Fruit fly (Drosophila melanogaster) whole organism, wandering third instar larva: ENCODE data around the gene sloth2.

ENCODE experiments used
- Abd-B ChIP-seq: fragments of >200 bp; optimal IDR thresholded peaks from 2 replicates; lab custom pipeline; 2017; ENCODE audit warnings: missing biosample characterization, missing genetic modification characterization
- CG32264 ChIP-seq: fragments of 200-800 bp; sonication (Bioruptor generic); optimal IDR thresholded peaks from 2 replicates; lab custom pipeline; 2016; ENCODE audit warnings: missing biosample characterization, missing genetic modification characterization
- CG9705 ChIP-seq: fragments of 200-800 bp; sonication (Bioruptor generic); optimal IDR thresholded peaks from 2 replicates; lab custom pipeline; 2018; ENCODE audit warnings: missing biosample characterization, mild to moderate bottlenecking, missing genetic modification characterization
- CrebA ChIP-seq: fragments of 200-800 bp; sonication (Bioruptor generic); optimal IDR thresholded peaks from 2 replicates; lab custom pipeline; 2016; ENCODE audit warnings: missing biosample characterization, mild to moderate bottlenecking, missing genetic modification characterization, borderline replicate concordance
- Dfd ChIP-seq: fragments of >200 bp; optimal IDR thresholded peaks from 2 replicates; lab custom pipeline; 2017; ENCODE audit warnings: missing biosample characterization, missing genetic modification characterization
- Dif ChIP-seq: fragments of 200-275, 200-300 bp; sonication (Bioruptor generic); optimal IDR thresholded peaks from 2 replicates; lab custom pipeline; 2018; ENCODE audit warnings: missing biosample characterization, missing genetic modification characterization; ENCODE audit not compliant: partially characterized antibody
- GATAd ChIP-seq: sonication (Bioruptor generic); optimal IDR thresholded peaks from 2 replicates; lab custom pipeline; 2016; ENCODE audit warnings: missing biosample characterization, missing genetic modification characterization
- HLH106 ChIP-seq: fragments of 200-800 bp; optimal IDR thresholded peaks from 3 replicates; lab custom pipeline; 2019; ENCODE audit warnings: missing biosample characterization, mild to moderate bottlenecking, missing genetic modification characterization, moderate library complexity
- Hnf4 ChIP-seq: fragments of 200-800 bp; sonication (Bioruptor generic); optimal IDR thresholded peaks from 2 replicates; lab custom pipeline; 2016; ENCODE audit warnings: missing biosample characterization, mild to moderate bottlenecking, missing genetic modification characterization
- Hr78 ChIP-seq: fragments of >200 bp; optimal IDR thresholded peaks from 2 replicates; lab custom pipeline; 2017; ENCODE audit warnings: missing biosample characterization, missing genetic modification characterization
- Hr83 ChIP-seq: fragments of 200-300 bp; sonication (Bioruptor generic); optimal IDR thresholded peaks from 2 replicates; lab custom pipeline; 2016; ENCODE audit warnings: missing biosample characterization, mild to moderate bottlenecking, missing genetic modification characterization, moderate library complexity; ENCODE audit not compliant: poor library complexity, severe bottlenecking
- Jra ChIP-seq: sonication (Bioruptor generic); optimal IDR thresholded peaks from 2 replicates; lab custom pipeline; 2016; ENCODE audit warnings: missing biosample characterization, missing genetic modification characterization
- Mio ChIP-seq: sonication (Bioruptor generic); optimal IDR thresholded peaks from 2 replicates; lab custom pipeline; 2016; ENCODE audit warnings: missing biosample characterization, missing genetic modification characterization
- Myc ChIP-seq: fragments of >200 bp; optimal IDR thresholded peaks from 2 replicates; lab custom pipeline; 2017
- N ChIP-seq: fragments of >200 bp; optimal IDR thresholded peaks from 2 replicates; lab custom pipeline; 2018; ENCODE audit warnings: missing biosample characterization, missing external identifiers, missing genetic modification characterization
- OdsH ChIP-seq: fragments of 200-800 bp; sonication (Bioruptor generic); optimal IDR thresholded peaks from 2 replicates; lab custom pipeline; 2016; ENCODE audit warnings: missing biosample characterization, mild to moderate bottlenecking, missing genetic modification characterization
- Rel ChIP-seq, 2 experiments: fragments of 200-800 bp; sonication (Bioruptor generic) in 1 of 2; optimal IDR thresholded peaks; 2 replicates in 1 of 2; 3 replicates in 1 of 2; lab custom pipeline; 2016 to 2019; ENCODE audit warnings: mild to moderate bottlenecking in 2 of 2, missing biosample characterization in 2 of 2, missing genetic modification characterization in 2 of 2, moderate library complexity in 1 of 2
- Sp1 ChIP-seq: fragments of 200-800 bp; sonication (Bioruptor generic); optimal IDR thresholded peaks from 3 replicates; lab custom pipeline; 2019; ENCODE audit warnings: missing biosample characterization, mild to moderate bottlenecking, missing genetic modification characterization, moderate library complexity
- Vsx2 ChIP-seq: fragments of 200-300, 225-300 bp; sonication (Bioruptor generic); optimal IDR thresholded peaks from 2 replicates; lab custom pipeline; 2018; ENCODE audit warnings: missing biosample characterization, missing genetic modification characterization; ENCODE audit not compliant: partially characterized antibody
- br ChIP-seq: fragments of 200-800 bp; sonication (Bioruptor generic); optimal IDR thresholded peaks from 2 replicates; lab custom pipeline; 2016; ENCODE audit warnings: missing biosample characterization, missing genetic modification characterization
- brk ChIP-seq: fragments of 200-800 bp; sonication (Bioruptor generic); optimal IDR thresholded peaks from 2 replicates; lab custom pipeline; 2016; ENCODE audit warnings: missing biosample characterization, mild to moderate bottlenecking, missing genetic modification characterization
- dl ChIP-seq, 2 experiments: fragments of 175-275, 200-275 bp in 1 of 2; fragments of 200-275 bp in 1 of 2; sonication (Bioruptor generic); optimal IDR thresholded peaks; lab custom pipeline; 2018; ENCODE audit warnings: mild to moderate bottlenecking in 2 of 2, missing biosample characterization in 2 of 2, missing genetic modification characterization in 2 of 2, moderate library complexity in 2 of 2; ENCODE audit not compliant: partially characterized antibody in 2 of 2, insufficient read depth in 1 of 2
- dmrt93B ChIP-seq: fragments of 200-800 bp; sonication (Bioruptor generic); optimal IDR thresholded peaks from 2 replicates; lab custom pipeline; 2018; ENCODE audit warnings: missing biosample characterization, mild to moderate bottlenecking, missing genetic modification characterization
- dsf ChIP-seq: sonication (Bioruptor generic); optimal IDR thresholded peaks from 2 replicates; lab custom pipeline; 2016; ENCODE audit warnings: missing biosample characterization, missing genetic modification characterization, borderline replicate concordance
- ey ChIP-seq: fragments of 200-800 bp; sonication (Bioruptor generic); optimal IDR thresholded peaks from 2 replicates; lab custom pipeline; 2016; ENCODE audit warnings: missing biosample characterization, missing genetic modification characterization
- foxo ChIP-seq, 2 experiments: fragments of 200-800 bp; sonication (Bioruptor generic); optimal IDR thresholded peaks; 2 replicates in 1 of 2; 3 replicates in 1 of 2; lab custom pipeline; 2016 to 2017; ENCODE audit warnings: missing biosample characterization in 2 of 2, missing genetic modification characterization in 2 of 2
- fru ChIP-seq: fragments of 200-800 bp; sonication (Bioruptor generic); optimal IDR thresholded peaks from 3 replicates; lab custom pipeline; 2016; ENCODE audit warnings: missing biosample characterization, mild to moderate bottlenecking, missing genetic modification characterization
- h ChIP-seq: fragments of 200-800 bp; sonication (Bioruptor generic); optimal IDR thresholded peaks from 3 replicates; lab custom pipeline; 2016; ENCODE audit warnings: missing biosample characterization, mild to moderate bottlenecking, missing genetic modification characterization
- jim ChIP-seq: fragments of 175-275, 200-325 bp; sonication (Bioruptor generic); optimal IDR thresholded peaks from 2 replicates; lab custom pipeline; 2016; ENCODE audit warnings: missing biosample characterization, mild to moderate bottlenecking, missing genetic modification characterization
- lola ChIP-seq: fragments of >200 bp; optimal IDR thresholded peaks from 2 replicates; lab custom pipeline; 2017; ENCODE audit warnings: missing biosample characterization, missing genetic modification characterization
- pan ChIP-seq: fragments of >200 bp; optimal IDR thresholded peaks from 2 replicates; lab custom pipeline; 2017
- psq ChIP-seq: fragments of 200-800 bp; sonication (Bioruptor generic); optimal IDR thresholded peaks from 3 replicates; lab custom pipeline; 2017; ENCODE audit warnings: missing biosample characterization, mild to moderate bottlenecking, missing genetic modification characterization, moderate library complexity
- rgr ChIP-seq: fragments of 200-800 bp; sonication (Bioruptor generic); optimal IDR thresholded peaks from 3 replicates; lab custom pipeline; 2016; ENCODE audit warnings: missing biosample characterization, mild to moderate bottlenecking, missing genetic modification characterization
- sage ChIP-seq: fragments of 200-800 bp; sonication (Bioruptor generic); optimal IDR thresholded peaks from 2 replicates; lab custom pipeline; 2016; ENCODE audit warnings: missing biosample characterization, mild to moderate bottlenecking, missing genetic modification characterization
- sv ChIP-seq: fragments of 200-800 bp; sonication (Bioruptor generic); optimal IDR thresholded peaks from 3 replicates; lab custom pipeline; 2016; ENCODE audit warnings: missing biosample characterization, missing genetic modification characterization
- tai ChIP-seq: sonication (Bioruptor generic); optimal IDR thresholded peaks from 2 replicates; lab custom pipeline; 2016; ENCODE audit warnings: missing biosample characterization, missing genetic modification characterization
- usp ChIP-seq: fragments of >200 bp; optimal IDR thresholded peaks from 2 replicates; lab custom pipeline; 2017; ENCODE audit warnings: missing biosample characterization, missing genetic modification characterization
- woc ChIP-seq: sonication (Bioruptor generic); optimal IDR thresholded peaks from 2 replicates; lab custom pipeline; 2016; ENCODE audit warnings: missing biosample characterization, mild to moderate bottlenecking, missing genetic modification characterization

Gene sloth2

DNA sequence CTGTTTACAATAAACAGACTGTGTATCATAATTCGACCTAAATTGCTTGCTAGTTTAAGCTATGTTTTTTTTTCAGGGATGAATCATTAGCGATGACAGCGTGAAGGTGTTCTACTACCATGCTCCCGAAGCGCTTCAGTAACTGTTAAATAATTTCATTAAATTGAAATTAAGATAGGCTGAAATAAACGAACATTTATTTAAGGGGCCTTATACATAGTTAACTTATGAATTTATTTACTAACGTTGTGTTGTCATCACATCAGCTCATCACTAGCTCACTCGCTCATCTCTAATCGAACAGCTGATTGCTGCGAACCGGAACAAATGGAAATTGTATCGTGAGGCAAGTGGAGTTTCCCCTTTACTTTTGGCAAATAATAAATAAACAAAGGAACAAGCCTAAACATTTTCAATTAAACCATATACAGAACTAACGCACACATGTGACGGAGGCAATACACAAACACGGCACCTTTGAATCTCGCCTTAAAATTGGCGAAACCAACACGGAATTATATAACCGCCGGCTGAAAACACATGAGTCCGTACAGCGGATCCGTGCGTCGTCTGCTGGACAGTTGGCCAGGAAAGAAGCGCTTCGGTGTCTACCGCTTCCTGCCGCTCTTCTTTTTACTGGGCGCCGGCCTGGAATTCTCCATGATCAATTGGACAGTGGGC is at the start of gene sloth2, which contains the start of the genes cm and sloth1:
sloth2 (plus strand) TSS at position 295 of the 681 bp plus-strand sequence.
cm (minus strand) TSS at position 83 of the 681 bp plus-strand sequence.
sloth1 (plus strand) TSS at position 295 of the 681 bp plus-strand sequence.
- peak; percentile 54 to 91 for TF ChIP-seq foxo (GFP tag; optimal IDR thresholded peaks at IDR 0.05; lab: Kevin White, UChicago)
- no peak for TF ChIP-seq Hr78
- peak; percentile 86 for TF ChIP-seq fru
- TF ChIP-seq Mio, result peak; percentile 4
- peak; percentile 95 for TF ChIP-seq Jra
- no peak for TF ChIP-seq Vsx2 (GFP tag; lab: Kevin White, UChicago)
- TF ChIP-seq CrebA (GFP tag; lab: Kevin White, UChicago), result no peak
- peak; percentile 89 for TF ChIP-seq h (GFP tag; lab: Kevin White, UChicago)
- no peak for TF ChIP-seq N (GFP tag; lab: Kevin White, UChicago)
- peak; percentile 86 for TF ChIP-seq OdsH
- peak; percentile 85 for TF ChIP-seq GATAd
- peak; percentile 77 for TF ChIP-seq CG9705 (GFP tag; lab: Kevin White, UChicago)
- TF ChIP-seq rgr (GFP tag; lab: Kevin White, UChicago), result peak; percentile 92
- peak; percentile 91 for TF ChIP-seq woc
- TF ChIP-seq dmrt93B (GFP tag; lab: Kevin White, UChicago), result peak; percentile 65
- no peak for TF ChIP-seq Abd-B (GFP tag; lab: Kevin White, UChicago)
- no peak for TF ChIP-seq Myc (lab: Kevin White, UChicago)
- peak; percentile 82 for TF ChIP-seq psq
- peak; percentile 83 for TF ChIP-seq dsf (GFP tag; lab: Kevin White, UChicago)
- TF ChIP-seq Dfd (GFP tag; lab: Kevin White, UChicago), result no peak
- peak; percentile 80 for TF ChIP-seq sv (GFP tag; lab: Kevin White, UChicago)
- TF ChIP-seq pan (lab: Kevin White, UChicago), result no peak
- TF ChIP-seq ey (GFP tag; lab: Kevin White, UChicago), result peak; percentile 84
- no peak for TF ChIP-seq Rel (GFP tag; optimal IDR thresholded peaks at IDR 0.05; lab: Kevin White, UChicago)
- TF ChIP-seq Rel (tag; optimal IDR thresholded peaks at IDR 0.05; lab: Kevin White, UChicago), result peak; percentile 80
- no peak for TF ChIP-seq usp (GFP tag; lab: Kevin White, UChicago)
- peak; percentile 66 for TF ChIP-seq CG32264
- peak; percentile 65 for TF ChIP-seq sage (GFP tag; lab: Kevin White, UChicago)
- TF ChIP-seq dl (GFP tag; optimal IDR thresholded peaks at IDR 0.05; lab: Kevin White, UChicago; ENCODE audit: insufficient read depth in 1 of 2, partially characterized antibody in 2 of 2), result no peak
- peak; percentile 76 for TF ChIP-seq brk (GFP tag; lab: Kevin White, UChicago)
- TF ChIP-seq HLH106, result peak; percentile 88
- no peak for TF ChIP-seq jim (GFP tag; lab: Kevin White, UChicago)
- peak; percentile 91 for TF ChIP-seq br
- TF ChIP-seq Hr83, result peak; percentile 77
- TF ChIP-seq tai, result peak; percentile 91
- peak; percentile 95 for TF ChIP-seq Hnf4 (GFP tag; lab: Kevin White, UChicago)
- peak; percentile 86 for TF ChIP-seq Sp1 (GFP tag; lab: Kevin White, UChicago)
- no peak for TF ChIP-seq lola (GFP tag; lab: Kevin White, UChicago)
- no peak for TF ChIP-seq Dif (GFP tag; lab: Kevin White, UChicago)

dm6 chrX:6968564-6968963 is 42.6 kb upstream of the sloth2 start, which contains the start of gene Setd3:
Gene Setd3, minus strand, starts transcription at chrX:6968750.
- TF ChIP-seq usp (GFP tag; lab: Kevin White, UChicago) (no peak), Dfd (GFP tag; lab: Kevin White, UChicago) (no peak), Jra (no peak), CG32264 (no peak), Myc (lab: Kevin White, UChicago) (no peak), HLH106 (no peak), Hr83 (no peak), tai (no peak)
